Worm (Caenorhabditis elegans) whole organism, young adult: ENCODE measurements around the gene gcp-2.1.

Experiments
- B0035.1 ChIP-seq: sonication (generic microtip); optimal IDR thresholded peaks from 2 replicates; lab custom pipeline; 2016; ENCODE audit warnings: missing genetic modification characterization, mild to moderate bottlenecking, missing compliant biosample characterization, missing genotype, missing genetic modification reagents
- B0261.1 ChIP-seq: sonication (generic microtip); optimal IDR thresholded peaks from 2 replicates; lab custom pipeline; 2016; ENCODE audit warnings: mild to moderate bottlenecking, missing genetic modification characterization, moderate library complexity, missing compliant biosample characterization
- B0336.3 ChIP-seq: fragments of 200-800 bp; sonication (Bioruptor generic); IDR thresholded peaks from 2 replicates; pipeline ENCODE4 v1.3.6; 2022; ENCODE audit warnings: missing genetic modification characterization, missing compliant biosample characterization
- D2030.7 ChIP-seq: fragments of 200-800 bp; sonication (Bioruptor generic); IDR thresholded peaks from 2 replicates; pipeline ENCODE4 v1.3.6; 2022; ENCODE audit warnings: missing genetic modification reagents, missing genetic modification characterization, missing compliant biosample characterization
- F37B4.10 ChIP-seq: fragments of 200-800 bp; sonication (Bioruptor generic); IDR thresholded peaks from 2 replicates; pipeline ENCODE4 v1.3.6; 2022; ENCODE audit warnings: missing genetic modification characterization, missing compliant biosample characterization
- F39B2.1 ChIP-seq: fragments of 200-800 bp; sonication (Bioruptor generic); IDR thresholded peaks from 2 replicates; pipeline ENCODE4 v1.3.6; 2022; ENCODE audit warnings: missing genetic modification reagents, missing genetic modification characterization, missing compliant biosample characterization
- F49E8.2 ChIP-seq: sonication (generic microtip); optimal IDR thresholded peaks from 3 replicates; lab custom pipeline; 2017; ENCODE audit warnings: missing genetic modification characterization, mild to moderate bottlenecking, missing compliant biosample characterization, antibody characterized with exemption, moderate library complexity; ENCODE audit not compliant: insufficient read depth
- F52B5.7 ChIP-seq: sonication (generic microtip); optimal IDR thresholded peaks from 2 replicates; lab custom pipeline; 2016; ENCODE audit warnings: mild to moderate bottlenecking, missing genetic modification characterization, missing compliant biosample characterization
- F57A8.1 ChIP-seq: fragments of 200-800 bp; sonication (Bioruptor generic); optimal IDR thresholded peaks from 2 replicates; lab custom pipeline; 2018; ENCODE audit warnings: mild to moderate bottlenecking, missing genetic modification characterization, moderate library complexity, missing compliant biosample characterization
- K11D2.4 ChIP-seq: fragments of 200-800 bp; sonication (Bioruptor generic); IDR thresholded peaks from 2 replicates; pipeline ENCODE4 v1.3.6; 2022; ENCODE audit warnings: missing genetic modification reagents, missing genetic modification characterization, missing compliant biosample characterization
- T26A5.8 ChIP-seq: sonication (generic microtip); optimal IDR thresholded peaks from 2 replicates; lab custom pipeline; 2016; ENCODE audit warnings: missing genetic modification characterization, missing compliant biosample characterization
- Y53F4B.3 ChIP-seq: fragments of 200-800 bp; sonication (Bioruptor generic); IDR thresholded peaks from 2 replicates; pipeline ENCODE4 v1.3.6; 2022; ENCODE audit warnings: missing genetic modification reagents, missing genetic modification characterization, missing compliant biosample characterization
- Y79H2A.3 ChIP-seq: fragments of 200-800 bp; sonication (Bioruptor generic); conservative IDR thresholded peaks from 2 replicates; pipeline ENCODE4 v1.3.6; 2022; ENCODE audit warnings: missing genetic modification reagents, missing genetic modification characterization, missing compliant biosample characterization
- Y95B8A.8 ChIP-seq: fragments of 200-800 bp; sonication (Bioruptor generic); IDR thresholded peaks from 2 replicates; pipeline ENCODE4 v1.3.6; 2022; ENCODE audit warnings: missing genetic modification reagents, missing genetic modification characterization, missing compliant biosample characterization
- ZK185.1 ChIP-seq: sonication (generic microtip); optimal IDR thresholded peaks from 2 replicates; lab custom pipeline; 2016; ENCODE audit warnings: mild to moderate bottlenecking, missing genetic modification characterization, missing compliant biosample characterization; ENCODE audit not compliant: poor library complexity, severe bottlenecking
- ama-1 ChIP-seq, 3 experiments: fragments of 150-350 bp in 1 of 3; sonication (generic microtip) in 2 of 3; optimal IDR thresholded peaks; 2 replicates each; lab custom pipeline; 2014 to 2018; ENCODE audit warnings: missing biosample characterization in 2 of 3, missing genetic modification characterization in 2 of 3, missing genetic modification reagents in 2 of 3
- attf-5 ChIP-seq: fragments of 200-800 bp; sonication (Bioruptor generic); optimal IDR thresholded peaks from 2 replicates; lab custom pipeline; 2018; ENCODE audit warnings: mild to moderate bottlenecking, missing genetic modification characterization, missing compliant biosample characterization
- attf-6 ChIP-seq: fragments of 200-800 bp; sonication (Bioruptor generic); IDR thresholded peaks from 2 replicates; pipeline ENCODE4 v1.3.6; 2022; ENCODE audit warnings: missing genetic modification reagents, missing genetic modification characterization, missing compliant biosample characterization
- ceh-40 ChIP-seq: fragments of 200-800 bp; sonication (Bioruptor generic); IDR thresholded peaks from 2 replicates; pipeline ENCODE4 v1.3.6; 2022; ENCODE audit warnings: missing genetic modification characterization, missing compliant biosample characterization
- ceh-58 ChIP-seq: fragments of 200-800 bp; sonication (Bioruptor generic); IDR thresholded peaks from 2 replicates; pipeline ENCODE4 v1.3.6; 2022; ENCODE audit warnings: missing genetic modification characterization, missing compliant biosample characterization
- chd-7 ChIP-seq: sonication (generic microtip); optimal IDR thresholded peaks from 2 replicates; lab custom pipeline; 2016; ENCODE audit warnings: mild to moderate bottlenecking, missing genetic modification characterization, moderate library complexity, missing compliant biosample characterization
- dox-1 ChIP-seq: fragments of 200-800 bp; sonication (Bioruptor generic); IDR thresholded peaks from 2 replicates; pipeline ENCODE4 v1.3.6; 2022; ENCODE audit warnings: missing genetic modification reagents, missing genetic modification characterization, missing compliant biosample characterization
- dpff-1 ChIP-seq: sonication (generic microtip); optimal IDR thresholded peaks from 2 replicates; lab custom pipeline; 2017; ENCODE audit warnings: mild to moderate bottlenecking, missing genetic modification characterization, missing compliant biosample characterization
- efl-1 ChIP-seq: fragments of 150-350 bp; optimal IDR thresholded peaks from 2 replicates; lab custom pipeline; 2014; ENCODE audit warnings: missing biosample characterization, missing genetic modification reagents, missing genetic modification characterization
- egl-18 ChIP-seq: fragments of 200-800 bp; sonication (Bioruptor generic); IDR thresholded peaks from 2 replicates; pipeline ENCODE4 v1.3.6; 2022; ENCODE audit warnings: missing genetic modification reagents, missing genetic modification characterization, missing compliant biosample characterization
- fkh-3 ChIP-seq: sonication (generic microtip); optimal IDR thresholded peaks from 2 replicates; lab custom pipeline; 2016; ENCODE audit warnings: mild to moderate bottlenecking, missing genetic modification characterization, missing compliant biosample characterization
- hsf-1 ChIP-seq: fragments of 200-800 bp; sonication (Bioruptor generic); IDR thresholded peaks from 2 replicates; pipeline ENCODE4 v1.3.6; 2022; ENCODE audit warnings: missing genetic modification reagents, missing genetic modification characterization, missing compliant biosample characterization
- lag-1 ChIP-seq: fragments of 200-800 bp; sonication (Bioruptor generic); IDR thresholded peaks from 2 replicates; pipeline ENCODE4 v1.3.6; 2022; ENCODE audit warnings: missing genetic modification reagents, missing genetic modification characterization, missing compliant biosample characterization
- let-526 ChIP-seq: fragments of 200-800 bp; sonication (Bioruptor generic); IDR thresholded peaks from 2 replicates; pipeline ENCODE4 v1.3.6; 2022; ENCODE audit warnings: missing genetic modification reagents, missing genetic modification characterization, missing compliant biosample characterization
- lir-1 ChIP-seq: fragments of 200-800 bp; sonication (Bioruptor generic); conservative IDR thresholded peaks from 2 replicates; pipeline ENCODE4 v1.3.6; 2022; ENCODE audit warnings: missing genetic modification reagents, missing genetic modification characterization, missing compliant biosample characterization
- madf-10 ChIP-seq: sonication (generic microtip); optimal IDR thresholded peaks from 2 replicates; lab custom pipeline; 2016; ENCODE audit warnings: mild to moderate bottlenecking, missing genetic modification characterization, missing compliant biosample characterization
- mcd-1 ChIP-seq: fragments of 200-800 bp; sonication (Bioruptor generic); IDR thresholded peaks from 2 replicates; pipeline ENCODE4 v1.3.6; 2022; ENCODE audit warnings: missing genetic modification reagents, missing genetic modification characterization, missing compliant biosample characterization
- nfyb-1 ChIP-seq: fragments of 200-800 bp; sonication (Bioruptor generic); IDR thresholded peaks from 2 replicates; pipeline ENCODE4 v1.3.6; 2022; ENCODE audit warnings: missing genetic modification reagents, missing genetic modification characterization, missing compliant biosample characterization
- nhr-27 ChIP-seq: fragments of 200-800 bp; sonication (Bioruptor generic); optimal IDR thresholded peaks from 2 replicates; lab custom pipeline; 2018; ENCODE audit warnings: mild to moderate bottlenecking, missing genetic modification characterization, moderate library complexity, missing compliant biosample characterization
- nhr-80 ChIP-seq: sonication (generic microtip); optimal IDR thresholded peaks from 2 replicates; lab custom pipeline; 2016; ENCODE audit warnings: missing genetic modification characterization, missing compliant biosample characterization
- nhr-90 ChIP-seq: sonication (generic microtip); optimal IDR thresholded peaks from 2 replicates; lab custom pipeline; 2016; ENCODE audit warnings: missing genotype, mild to moderate bottlenecking, missing genetic modification characterization, missing compliant biosample characterization
- rec-8 ChIP-seq, 2 experiments: sonication (generic microtip); optimal IDR thresholded peaks; 2 replicates each; lab custom pipeline; 2016; ENCODE audit warnings: mild to moderate bottlenecking in 2 of 2, missing genetic modification characterization in 2 of 2, missing genetic modification reagents in 2 of 2, missing genotype in 2 of 2, missing biosample characterization in 1 of 2, missing compliant biosample characterization in 1 of 2, moderate library complexity in 1 of 2
- sdz-38 ChIP-seq: sonication (generic microtip); optimal IDR thresholded peaks from 2 replicates; lab custom pipeline; 2016; ENCODE audit warnings: missing genotype, missing genetic modification characterization, missing compliant biosample characterization
- sea-2 ChIP-seq: fragments of 200-800 bp; sonication (Bioruptor generic); IDR thresholded peaks from 2 replicates; pipeline ENCODE4 v1.3.6; 2022; ENCODE audit warnings: missing genetic modification characterization, missing compliant biosample characterization
- somi-1 ChIP-seq: fragments of 200-800 bp; sonication (Bioruptor generic); optimal IDR thresholded peaks from 2 replicates; lab custom pipeline; 2018; ENCODE audit warnings: mild to moderate bottlenecking, missing genetic modification characterization, missing compliant biosample characterization
- tlf-1 ChIP-seq: fragments of 200-800 bp; sonication (Bioruptor generic); optimal IDR thresholded peaks from 2 replicates; lab custom pipeline; 2018; ENCODE audit warnings: mild to moderate bottlenecking, missing genetic modification characterization, missing compliant biosample characterization
- xnd-1 ChIP-seq: sonication (generic microtip); optimal IDR thresholded peaks from 2 replicates; lab custom pipeline; 2016; ENCODE audit warnings: missing genotype, missing genetic modification reagents, missing genetic modification characterization, missing compliant biosample characterization
- zfh-2 ChIP-seq: fragments of 200-800 bp; sonication (Bioruptor generic); conservative IDR thresholded peaks from 2 replicates; pipeline ENCODE4 v1.3.6; 2022; ENCODE audit warnings: missing genetic modification reagents, missing genetic modification characterization, missing compliant biosample characterization
- zim-3 ChIP-seq: sonication (generic microtip); optimal IDR thresholded peaks from 2 replicates; lab custom pipeline; 2017; ENCODE audit warnings: mild to moderate bottlenecking, missing genetic modification characterization, moderate library complexity, missing compliant biosample characterization
- ztf-18 ChIP-seq: sonication (generic microtip); optimal IDR thresholded peaks from 2 replicates; lab custom pipeline; 2016; ENCODE audit warnings: missing genotype, mild to moderate bottlenecking, missing genetic modification characterization, missing compliant biosample characterization
- ztf-22 ChIP-seq: fragments of 200-800 bp; sonication (Bioruptor generic); optimal IDR thresholded peaks from 2 replicates; lab custom pipeline; 2018; ENCODE audit warnings: mild to moderate bottlenecking, missing genetic modification characterization, moderate library complexity, missing compliant biosample characterization
- ztf-25 ChIP-seq: fragments of 200-800 bp; sonication (Bioruptor generic); IDR thresholded peaks from 2 replicates; pipeline ENCODE4 v1.3.6; 2022; ENCODE audit warnings: missing genetic modification reagents, missing genetic modification characterization, missing compliant biosample characterization
- ztf-6 ChIP-seq: fragments of 200-800 bp; sonication (Bioruptor generic); IDR thresholded peaks from 2 replicates; pipeline ENCODE4 v1.3.6; 2022; ENCODE audit warnings: missing genetic modification reagents, missing genetic modification characterization, missing compliant biosample characterization

gcp-2.1 gene

DNA sequence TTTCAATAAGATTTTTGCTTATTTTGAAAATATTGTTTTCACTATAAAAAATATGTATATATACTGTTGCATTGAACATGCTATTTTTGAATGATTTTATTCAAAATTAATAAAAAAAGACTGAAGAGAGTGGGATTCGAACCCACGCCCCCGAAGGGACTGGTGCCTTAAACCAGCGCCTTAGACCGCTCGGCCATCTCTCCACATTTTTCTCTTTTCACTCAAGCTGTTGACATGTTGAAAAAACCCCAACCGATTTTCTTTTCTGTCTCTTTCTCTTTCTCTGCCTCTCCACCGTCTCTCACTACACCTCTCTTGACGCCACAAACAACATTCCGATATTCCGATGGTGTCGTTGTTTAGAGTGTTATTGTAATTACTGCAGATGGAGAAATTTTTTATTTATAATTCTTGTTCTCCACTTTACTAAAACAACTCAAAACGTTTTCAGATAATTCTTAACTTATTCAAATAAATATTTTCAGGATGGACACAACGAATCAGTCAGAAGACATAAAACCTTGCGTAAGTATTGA lies 51.6 kb downstream of the gcp-2.1 start, which contains the start of gene sor-3:
sor-3 (plus strand) TSS at position 486 of the 536 bp plus-strand sequence.
- TF ChIP-seq fkh-3 (tag; lab: Kevin White, UChicago) (no peak), ztf-18 (peak; percentile 78), zfh-2 (GFP tag; lab: Robert Waterston, UW) (0 out of 2 replicates have a peak, but pooled peaks have one; percentile 30), ztf-25 (peak; percentile 88), F57A8.1 (GFP tag; lab: Kevin White, UChicago) (no peak), ztf-22 (GFP tag; lab: Kevin White, UChicago) (no peak), K11D2.4 (GFP tag; lab: Robert Waterston, UW) (peak; percentile 68), ama-1 (optimal IDR thresholded peaks at IDR 0.05; lab: Kevin White, UChicago) (no peak), ama-1 (GFP tag; optimal IDR thresholded peaks at IDR 0.05; lab: Kevin White, UChicago) (peak; percentile 44 to 60), dpff-1 (tag; lab: Kevin White, UChicago) (no peak), F52B5.7 (no peak), Y95B8A.8 (GFP tag; lab: Robert Waterston, UW) (no peak), F37B4.10 (GFP tag; lab: Robert Waterston, UW) (no peak), sea-2 (GFP tag; lab: Robert Waterston, UW) (no peak), attf-6 (0 out of 2 replicates have a peak, but pooled peaks have one; percentile 24), lir-1 (GFP tag; lab: Robert Waterston, UW) (peak; percentile 68), ztf-6 (GFP tag; lab: Robert Waterston, UW) (peak; percentile 24; the same call in 1 of the 2 replicates), somi-1 (GFP tag; lab: Kevin White, UChicago) (peak; percentile 20), nhr-27 (no peak), lag-1 (no peak), F39B2.1 (GFP tag; lab: Robert Waterston, UW) (no peak), let-526 (peak; percentile 83; the same call in 1 of the 2 replicates), ceh-40 (GFP tag; lab: Robert Waterston, UW) (0 out of 2 replicates have a peak, but pooled peaks have one; percentile 38), D2030.7 (peak; percentile 84), efl-1 (no peak), B0035.1 (tag; lab: Kevin White, UChicago) (peak; percentile 82), zim-3 (no peak), xnd-1 (tag; lab: Kevin White, UChicago) (no peak), ceh-58 (no peak), nhr-80 (tag; lab: Kevin White, UChicago) (no peak), dox-1 (GFP tag; lab: Robert Waterston, UW) (peak; percentile 78), nfyb-1 (GFP tag; lab: Robert Waterston, UW) (peak; percentile 85), hsf-1 (no peak), B0261.1 (peak; percentile 96), ZK185.1 (tag; lab: Kevin White, UChicago) (peak; percentile 73), mcd-1 (GFP tag; lab: Robert Waterston, UW) (no peak; the same call in 1 of the 2 replicates), T26A5.8 (no peak), attf-5 (peak; percentile 69), madf-10 (tag; lab: Kevin White, UChicago) (peak; percentile 82), nhr-90 (tag; lab: Kevin White, UChicago) (peak; percentile 84), Y53F4B.3 (GFP tag; lab: Robert Waterston, UW) (no peak), egl-18 (0 out of 2 replicates have a peak, but pooled peaks have one; percentile 22), Y79H2A.3 (GFP tag; lab: Robert Waterston, UW) (no peak), chd-7 (tag; lab: Kevin White, UChicago) (peak; percentile 64), B0336.3 (GFP tag; lab: Robert Waterston, UW) (no peak), tlf-1 (GFP tag; lab: Kevin White, UChicago) (no peak), rec-8 (tag; optimal IDR thresholded peaks at IDR 0.05; lab: Kevin White, UChicago) (peak; percentile 64 to 71), F49E8.2 (tag; lab: Kevin White, UChicago) (peak; percentile 43), sdz-38 (tag; lab: Kevin White, UChicago) (no peak)
